Fruit fly (Drosophila melanogaster) whole organism, embryonic: Measurements from ENCODE around the gene Fst.

ENCODE experiments used
- Aef1 ChIP-seq: fragments of 200-800 bp; sonication (Bioruptor generic); IDR thresholded peaks from 3 replicates; pipeline ENCODE4 v1.3.6; 2022; ENCODE audit warnings: missing biosample characterization, missing genetic modification characterization
- Awh ChIP-seq: fragments of 200-800 bp; sonication (Bioruptor generic); IDR thresholded peaks from 2 replicates; pipeline ENCODE4, ENCODE4 v1.3.6; 2022; ENCODE audit warnings: missing biosample characterization, missing genetic modification characterization
- B-H2 ChIP-seq: fragments of 200-800 bp; sonication (Bioruptor generic); optimal IDR thresholded peaks from 2 replicates; lab custom pipeline; 2018; ENCODE audit warnings: missing biosample characterization, mild to moderate bottlenecking, missing genetic modification characterization
- Bdp1 ChIP-seq: fragments of 200-800 bp; sonication (Bioruptor generic); optimal IDR thresholded peaks from 3 replicates; lab custom pipeline; 2016; ENCODE audit warnings: missing biosample characterization, missing genetic modification characterization
- Bgb ChIP-seq: fragments of 200-800 bp; sonication (Bioruptor generic); IDR thresholded peaks from 2 replicates; pipeline ENCODE4 v1.3.6; 2022; ENCODE audit warnings: missing biosample characterization, missing genetic modification characterization; ENCODE audit not compliant: partially characterized antibody
- Bteb2 ChIP-seq: fragments of 200-800 bp; sonication (Bioruptor generic); optimal IDR thresholded peaks from 2 replicates; lab custom pipeline; 2016; ENCODE audit warnings: missing biosample characterization, missing genetic modification characterization
- CG10431 ChIP-seq: fragments of 200-800 bp; sonication (Bioruptor generic); optimal IDR thresholded peaks from 3 replicates; lab custom pipeline; 2018; ENCODE audit warnings: missing biosample characterization, mild to moderate bottlenecking, missing genetic modification characterization
- CG11723 ChIP-seq: fragments of 200-800 bp; sonication (Bioruptor generic); optimal IDR thresholded peaks from 2 replicates; lab custom pipeline; 2017; ENCODE audit warnings: missing biosample characterization, mild to moderate bottlenecking, missing genetic modification characterization
- CG12155 ChIP-seq: fragments of 200-800 bp; sonication (Bioruptor generic); optimal IDR thresholded peaks from 3 replicates; lab custom pipeline; 2016; ENCODE audit warnings: missing biosample characterization, missing genetic modification characterization
- CG12391 ChIP-seq: fragments of 200-800 bp; sonication (Bioruptor generic); optimal IDR thresholded peaks from 3 replicates; lab custom pipeline; 2018; ENCODE audit warnings: missing biosample characterization, mild to moderate bottlenecking, missing genetic modification characterization, moderate library complexity
- CG13287 ChIP-seq: fragments of 200-800 bp; sonication (Bioruptor generic); IDR thresholded peaks from 2 replicates; pipeline ENCODE4 v1.3.6; 2022; ENCODE audit warnings: missing biosample characterization, missing genetic modification characterization; ENCODE audit not compliant: partially characterized antibody
- CG14710 ChIP-seq: fragments of 200-800 bp; sonication (Bioruptor generic); optimal IDR thresholded peaks from 3 replicates; lab custom pipeline; 2019; ENCODE audit warnings: missing biosample characterization, mild to moderate bottlenecking, missing genetic modification characterization, moderate library complexity
- CG2116 ChIP-seq: fragments of 200-800 bp; sonication (Bioruptor generic); optimal IDR thresholded peaks from 3 replicates; lab custom pipeline; 2018; ENCODE audit warnings: missing biosample characterization, mild to moderate bottlenecking, missing genetic modification characterization
- CG34224 ChIP-seq: fragments of 200-800 bp; sonication (Bioruptor generic); IDR thresholded peaks from 3 replicates; pipeline ENCODE4 v1.3.6; 2022; ENCODE audit warnings: missing biosample characterization, missing genetic modification characterization; ENCODE audit not compliant: partially characterized antibody
- CG3847 ChIP-seq: fragments of 200-800 bp; sonication (Bioruptor generic); IDR thresholded peaks from 2 replicates; pipeline ENCODE4 v1.3.6; 2022; ENCODE audit warnings: missing biosample characterization, missing genetic modification characterization
- CG4707 ChIP-seq: fragments of 200-800 bp; sonication (Bioruptor generic); optimal IDR thresholded peaks from 2 replicates; lab custom pipeline; 2018; ENCODE audit warnings: missing biosample characterization, mild to moderate bottlenecking, missing genetic modification characterization, moderate library complexity
- CG7839 ChIP-seq: fragments of 200-800 bp; sonication (Bioruptor generic); optimal IDR thresholded peaks from 3 replicates; lab custom pipeline; 2018; ENCODE audit warnings: missing biosample characterization, mild to moderate bottlenecking, missing genetic modification characterization, moderate library complexity
- CG8290 ChIP-seq, 3 experiments: fragments of 200-800 bp; sonication (Bioruptor generic); optimal IDR thresholded peaks; 2 replicates each; lab custom pipeline; 2016 to 2019; ENCODE audit warnings: missing biosample characterization in 3 of 3, missing genetic modification characterization in 3 of 3, mild to moderate bottlenecking in 2 of 3, moderate library complexity in 1 of 3
- CG8478 ChIP-seq: fragments of >200 bp; optimal IDR thresholded peaks from 2 replicates; lab custom pipeline; 2018
- CHES-1-like ChIP-seq: fragments of 200-800 bp; sonication (Bioruptor generic); optimal IDR thresholded peaks from 2 replicates; lab custom pipeline; 2016; ENCODE audit warnings: missing biosample characterization, missing genetic modification characterization
- CkIIα-i1 ChIP-seq: fragments of 200-800 bp; sonication (Bioruptor generic); IDR thresholded peaks from 2 replicates; pipeline ENCODE4 v1.3.6; 2022; ENCODE audit warnings: missing biosample characterization, missing genetic modification characterization
- D ChIP-seq, 2 experiments: fragments of 200-800 bp in 1 of 2; fragments of >200 bp in 1 of 2; sonication (Bioruptor generic) in 1 of 2; optimal IDR thresholded peaks; 2 replicates in 1 of 2; 3 replicates in 1 of 2; lab custom pipeline; 2017; ENCODE audit warnings: mild to moderate bottlenecking in 1 of 2, missing biosample characterization in 1 of 2, missing genetic modification characterization in 1 of 2, missing genetic modification reagents in 1 of 2
- Doc3 ChIP-seq: fragments of 200-800 bp; sonication (Bioruptor generic); IDR thresholded peaks from 3 replicates; pipeline ENCODE4 v1.3.6; 2022; ENCODE audit warnings: missing biosample characterization, missing genetic modification characterization; ENCODE audit not compliant: partially characterized antibody
- E2f2 ChIP-seq: fragments of 200-800 bp; sonication (Bioruptor generic); IDR thresholded peaks from 2 replicates; pipeline ENCODE4 v1.3.6; 2022; ENCODE audit warnings: missing biosample characterization, missing genetic modification characterization
- H15 ChIP-seq: fragments of 200-800 bp; sonication (Bioruptor generic); IDR thresholded peaks from 3 replicates; pipeline ENCODE4 v1.3.6; 2022; ENCODE audit warnings: missing biosample characterization, missing genetic modification characterization
- HLHmδ ChIP-seq: fragments of 200-800 bp; sonication (Bioruptor generic); optimal IDR thresholded peaks from 2 replicates; lab custom pipeline; 2018; ENCODE audit warnings: missing biosample characterization, mild to moderate bottlenecking, missing genetic modification characterization, moderate library complexity
- MESR4 ChIP-seq: fragments of 200-800 bp; sonication (Bioruptor generic); optimal IDR thresholded peaks from 2 replicates; lab custom pipeline; 2018; ENCODE audit warnings: missing biosample characterization, mild to moderate bottlenecking, missing genetic modification characterization, moderate library complexity
- Myb ChIP-seq: fragments of 200-800 bp; sonication (Bioruptor generic); optimal IDR thresholded peaks from 2 replicates; lab custom pipeline; 2016; ENCODE audit warnings: missing biosample characterization, missing genetic modification characterization
- Nf-YB ChIP-seq: fragments of 200-800 bp; sonication (Bioruptor generic); optimal IDR thresholded peaks from 3 replicates; lab custom pipeline; 2019; ENCODE audit warnings: missing biosample characterization, mild to moderate bottlenecking, missing genetic modification characterization, moderate library complexity
- Side ChIP-seq: fragments of 200-800 bp; sonication (Bioruptor generic); optimal IDR thresholded peaks from 2 replicates; lab custom pipeline; 2016; ENCODE audit warnings: missing biosample characterization, missing genetic modification characterization
- Vsx1 ChIP-seq: fragments of 200-800 bp; sonication (Bioruptor generic); optimal IDR thresholded peaks from 2 replicates; lab custom pipeline; 2017; ENCODE audit warnings: missing biosample characterization, mild to moderate bottlenecking, missing genetic modification characterization, missing genetic modification reagents
- amos ChIP-seq: fragments of 200-800 bp; sonication (Bioruptor generic); IDR thresholded peaks from 2 replicates; pipeline ENCODE4 v1.3.6; 2022; ENCODE audit warnings: missing biosample characterization, missing genetic modification characterization; ENCODE audit not compliant: partially characterized antibody
- cg ChIP-seq: fragments of 200-800 bp; sonication (Bioruptor generic); optimal IDR thresholded peaks from 3 replicates; lab custom pipeline; 2019; ENCODE audit warnings: missing biosample characterization, mild to moderate bottlenecking, missing genetic modification characterization, moderate library complexity
- croc ChIP-seq: fragments of 200-800 bp; sonication (Bioruptor generic); conservative IDR thresholded peaks from 3 replicates; pipeline ENCODE4 v1.3.6; 2022; ENCODE audit warnings: missing biosample characterization, missing genetic modification characterization
- crp ChIP-seq, 2 experiments: fragments of 200-800 bp; sonication (Bioruptor generic); optimal IDR thresholded peaks; 2 replicates in 1 of 2; 3 replicates in 1 of 2; lab custom pipeline; 2017; ENCODE audit warnings: missing biosample characterization in 2 of 2, missing genetic modification characterization in 2 of 2, mild to moderate bottlenecking in 1 of 2, moderate library complexity in 1 of 2
- dan ChIP-seq: fragments of 200-800 bp; sonication (Bioruptor generic); IDR thresholded peaks from 2 replicates; pipeline ENCODE4 v1.3.6; 2022; ENCODE audit warnings: missing biosample characterization, missing genetic modification characterization
- emc ChIP-seq: fragments of 200-800 bp; sonication (Bioruptor generic); optimal IDR thresholded peaks from 2 replicates; lab custom pipeline; 2016; ENCODE audit warnings: missing biosample characterization, missing genetic modification characterization
- ewg ChIP-seq: fragments of 200-800 bp; sonication (Bioruptor generic); optimal IDR thresholded peaks from 3 replicates; lab custom pipeline; 2017; ENCODE audit warnings: mild to moderate bottlenecking, missing biosample characterization, missing genetic modification reagents, missing genetic modification characterization
- gfzf ChIP-seq: fragments of 200-800 bp; sonication (Bioruptor generic); optimal IDR thresholded peaks from 2 replicates; lab custom pipeline; 2016; ENCODE audit warnings: missing biosample characterization, mild to moderate bottlenecking, missing genetic modification characterization, moderate library complexity
- grau ChIP-seq: fragments of 200-800 bp; optimal IDR thresholded peaks from 3 replicates; lab custom pipeline; 2019; ENCODE audit warnings: missing biosample characterization, mild to moderate bottlenecking, missing genetic modification characterization, moderate library complexity
- pfk ChIP-seq: fragments of 200-800 bp; sonication (Bioruptor generic); optimal IDR thresholded peaks from 2 replicates; lab custom pipeline; 2018; ENCODE audit warnings: missing biosample characterization, mild to moderate bottlenecking, missing genetic modification characterization, moderate library complexity
- prd ChIP-seq, 3 experiments: fragments of >200 bp in 2 of 3; fragments of 200-800 bp in 1 of 3; sonication (Bioruptor generic) in 1 of 3; optimal IDR thresholded peaks in 2 of 3; IDR thresholded peaks in 1 of 3; 2 replicates in 2 of 3; 3 replicates in 1 of 3; pipeline versions ENCODE4 v1.3.6 to Lab custom; 2017 to 2022; ENCODE audit warnings: missing biosample characterization in 1 of 3, missing genetic modification characterization in 1 of 3
- shn ChIP-seq: fragments of 200-800 bp; sonication (Bioruptor generic); optimal IDR thresholded peaks from 3 replicates; lab custom pipeline; 2016; ENCODE audit warnings: missing biosample characterization, missing genetic modification characterization
- stwl ChIP-seq: fragments of 200-800 bp; sonication (Bioruptor generic); optimal IDR thresholded peaks from 3 replicates; lab custom pipeline; 2018; ENCODE audit warnings: missing biosample characterization, mild to moderate bottlenecking, missing genetic modification characterization, moderate library complexity
- tll ChIP-seq, 2 experiments: fragments of 200-800 bp in 1 of 2; fragments of >200 bp in 1 of 2; sonication (Bioruptor generic) in 1 of 2; optimal IDR thresholded peaks; 2 replicates each; lab custom pipeline; 2017 to 2019; ENCODE audit warnings: missing biosample characterization in 2 of 2, missing genetic modification characterization in 2 of 2, mild to moderate bottlenecking in 1 of 2, moderate library complexity in 1 of 2
- trem ChIP-seq: fragments of 200-800 bp; optimal IDR thresholded peaks from 3 replicates; lab custom pipeline; 2019; ENCODE audit warnings: missing biosample characterization, mild to moderate bottlenecking, missing genetic modification characterization, moderate library complexity
- zfh2 ChIP-seq: fragments of 200-800 bp; sonication (Bioruptor generic); optimal IDR thresholded peaks from 2 replicates; lab custom pipeline; 2016; ENCODE audit warnings: missing biosample characterization, missing genetic modification characterization

Gene Fst

DNA sequence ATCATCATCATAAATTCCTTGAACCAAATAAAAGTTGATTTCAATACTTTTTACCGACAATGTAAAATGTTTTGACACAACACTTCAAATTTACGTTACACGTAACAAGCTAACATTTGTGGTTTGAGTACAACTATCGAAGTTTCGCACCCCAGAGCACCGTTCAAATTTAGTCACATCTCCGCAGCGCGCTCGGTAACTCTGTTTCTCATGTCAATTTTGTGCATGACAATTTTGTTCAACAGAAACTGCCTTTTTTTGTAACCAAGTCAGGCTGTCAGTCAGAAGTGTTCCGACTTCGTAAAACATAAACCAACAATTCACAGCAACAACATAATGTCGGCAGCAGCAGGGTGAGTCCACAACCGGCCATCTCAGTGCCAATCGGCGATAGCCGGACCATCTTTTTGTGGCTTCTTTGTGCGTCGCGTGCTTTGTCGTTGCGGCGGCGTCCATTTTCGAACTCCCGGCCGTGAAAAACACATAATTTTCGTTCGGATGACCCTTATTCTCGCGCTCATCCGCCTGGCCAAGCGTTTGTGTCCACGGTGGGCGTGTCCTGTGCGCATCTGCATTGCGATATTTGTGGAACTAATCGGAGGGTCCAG lies 31.9 kb upstream of the Fst start, which contains the start of gene p23 (continued):
- peak; percentile 75 for TF ChIP-seq trem (tag; lab: Kevin White, UChicago)
- no peak for TF ChIP-seq B-H2 (GFP tag; lab: Kevin White, UChicago)
- TF ChIP-seq zfh2 = no peak
- TF ChIP-seq dan (GFP tag; lab: Robert Waterston, UW) = no peak
- no peak for TF ChIP-seq Awh
- TF ChIP-seq HLHmδ (GFP tag; lab: Kevin White, UChicago) = no peak
- peak; percentile 15 for TF ChIP-seq Bdp1 (GFP tag; lab: Kevin White, UChicago)
- peak; percentile 1 for TF ChIP-seq CG2116 (GFP tag; lab: Kevin White, UChicago)
- no peak for TF ChIP-seq CG4707 (GFP tag; lab: Kevin White, UChicago)
- no peak for TF ChIP-seq CG7839
- TF ChIP-seq CG8290 (GFP tag; optimal IDR thresholded peaks at IDR 0.05; lab: Kevin White, UChicago) = no peak
- no peak for TF ChIP-seq CG8290 (tag; optimal IDR thresholded peaks at IDR 0.05; lab: Kevin White, UChicago)
- TF ChIP-seq CG8478 (lab: Kevin White, UChicago) = no peak
- no peak for TF ChIP-seq cg
- TF ChIP-seq CG34224 (GFP tag; lab: Robert Waterston, UW) = peak; percentile 42; the same call in 1 of the 3 replicates
- TF ChIP-seq CkIIα-i1 (GFP tag; lab: Robert Waterston, UW) = no peak
- TF ChIP-seq Side (GFP tag; lab: Kevin White, UChicago) = peak; percentile 8
- no peak for TF ChIP-seq croc
- peak; percentile 11 for TF ChIP-seq CG12155
- peak; percentile 83 for TF ChIP-seq Bgb
- no peak for TF ChIP-seq Vsx1 (GFP tag; lab: Kevin White, UChicago)
- TF ChIP-seq CG11723 (GFP tag; lab: Kevin White, UChicago) = no peak
- peak; percentile 66 for TF ChIP-seq CG14710
- TF ChIP-seq Aef1 (GFP tag; lab: Robert Waterston, UW) = no peak
- peak; percentile 55; the same call in 1 of the 2 replicates for TF ChIP-seq CG13287 (GFP tag; lab: Robert Waterston, UW)
- TF ChIP-seq shn (GFP tag; lab: Kevin White, UChicago) = peak; percentile 12
- no peak for TF ChIP-seq emc (GFP tag; lab: Kevin White, UChicago)
- TF ChIP-seq Doc3 (GFP tag; lab: Robert Waterston, UW) = no peak
- no peak for TF ChIP-seq prd (optimal IDR thresholded peaks at IDR 0.05; lab: Kevin White, UChicago)
- 0 out of 3 replicates have a peak, but pooled peaks have one; percentile 8 for TF ChIP-seq prd (GFP tag; IDR thresholded peaks at IDR 0.05; lab: Robert Waterston, UW)
- TF ChIP-seq tll (GFP tag; optimal IDR thresholded peaks at IDR 0.05; lab: Kevin White, UChicago) = peak in 1 of 2 experiments; percentile 57
- TF ChIP-seq Bteb2 = no peak
- peak; percentile 30 for TF ChIP-seq CG12391
- TF ChIP-seq CG10431 (GFP tag; lab: Kevin White, UChicago) = no peak
- TF ChIP-seq Myb (GFP tag; lab: Kevin White, UChicago) = peak; percentile 81
- TF ChIP-seq Nf-YB (GFP tag; lab: Kevin White, UChicago) = peak; percentile 9
- TF ChIP-seq crp (GFP tag; optimal IDR thresholded peaks at IDR 0.05; lab: Kevin White, UChicago) = peak in 1 of 2 experiments; percentile 11
- TF ChIP-seq CHES-1-like (GFP tag; lab: Kevin White, UChicago) = peak; percentile 42
- no peak for TF ChIP-seq grau (tag; lab: Kevin White, UChicago)
- TF ChIP-seq CG3847 = peak; percentile 81
- peak; percentile 62 for TF ChIP-seq stwl (tag; lab: Kevin White, UChicago)
- TF ChIP-seq E2f2 = peak; percentile 50; the same call in 1 of the 2 replicates
- peak; percentile 41 for TF ChIP-seq ewg (GFP tag; lab: Kevin White, UChicago)
- TF ChIP-seq gfzf = peak; percentile 98
- TF ChIP-seq MESR4 (GFP tag; lab: Kevin White, UChicago) = peak; percentile 94
- TF ChIP-seq pfk (GFP tag; lab: Kevin White, UChicago) = no peak
- TF ChIP-seq H15 (GFP tag; lab: Robert Waterston, UW) = no peak
- TF ChIP-seq D (optimal IDR thresholded peaks at IDR 0.05; lab: Kevin White, UChicago) = peak; percentile 21
- TF ChIP-seq D (GFP tag; optimal IDR thresholded peaks at IDR 0.05; lab: Kevin White, UChicago) = no peak
- peak; percentile 73 for TF ChIP-seq amos (GFP tag; lab: Robert Waterston, UW)
